Fruit fly (Drosophila melanogaster) whole organism, embryonic: ENCODE results near the gene mst.

Experiments used
- Ada2b ChIP-seq: fragments of 200-800 bp; sonication (Bioruptor generic); IDR thresholded peaks from 2 replicates; pipeline ENCODE4 v1.3.6; 2022; ENCODE audit warnings: missing biosample characterization, missing genetic modification characterization
- Adf1 ChIP-seq: fragments of 200-800 bp; sonication (Bioruptor generic); IDR thresholded peaks from 2 replicates; pipeline ENCODE4 v1.3.6; 2022; ENCODE audit warnings: missing biosample characterization, missing genetic modification characterization
- Atf6 ChIP-seq: fragments of 200-800 bp; sonication (Bioruptor generic); IDR thresholded peaks from 2 replicates; pipeline ENCODE4 v1.3.6; 2022; ENCODE audit warnings: missing biosample characterization, missing genetic modification characterization
- BEAF-32 ChIP-seq: fragments of 200-800 bp; sonication (Bioruptor generic); optimal IDR thresholded peaks from 3 replicates; lab custom pipeline; 2017; ENCODE audit warnings: missing biosample characterization, missing genetic modification characterization, mild to moderate bottlenecking, moderate library complexity, missing genetic modification reagents
- Bgb ChIP-seq: fragments of 200-800 bp; sonication (Bioruptor generic); IDR thresholded peaks from 2 replicates; pipeline ENCODE4 v1.3.6; 2022; ENCODE audit warnings: missing biosample characterization, missing genetic modification characterization; ENCODE audit not compliant: partially characterized antibody
- CG12219 ChIP-seq: fragments of 200-800 bp; sonication (Bioruptor generic); optimal IDR thresholded peaks from 3 replicates; lab custom pipeline; 2018; ENCODE audit warnings: missing biosample characterization, mild to moderate bottlenecking, missing genetic modification characterization
- CG13424 ChIP-seq: fragments of 200-800 bp; sonication (Bioruptor generic); optimal IDR thresholded peaks from 2 replicates; lab custom pipeline; 2019; ENCODE audit warnings: missing biosample characterization, mild to moderate bottlenecking, missing genetic modification characterization, moderate library complexity
- CG13775 ChIP-seq: fragments of 200-800 bp; sonication (Bioruptor generic); optimal IDR thresholded peaks from 3 replicates; lab custom pipeline; 2017; ENCODE audit warnings: missing biosample characterization, mild to moderate bottlenecking, missing genetic modification characterization
- CG16813 ChIP-seq: fragments of 200-800 bp; sonication (Bioruptor generic); IDR thresholded peaks from 3 replicates; pipeline ENCODE4 v1.3.6; 2022; ENCODE audit warnings: missing biosample characterization, missing genetic modification characterization; ENCODE audit not compliant: partially characterized antibody
- CG17359 ChIP-seq: fragments of 200-800 bp; sonication (Bioruptor generic); optimal IDR thresholded peaks from 3 replicates; lab custom pipeline; 2018; ENCODE audit warnings: missing biosample characterization, mild to moderate bottlenecking, missing genetic modification characterization, moderate library complexity
- CG2712 ChIP-seq: fragments of 200-800 bp; optimal IDR thresholded peaks from 3 replicates; lab custom pipeline; 2019; ENCODE audit warnings: missing biosample characterization, mild to moderate bottlenecking, missing genetic modification characterization, moderate library complexity
- CG3065 ChIP-seq: fragments of 200-800 bp; sonication (Bioruptor generic); optimal IDR thresholded peaks from 2 replicates; lab custom pipeline; 2016; ENCODE audit warnings: missing biosample characterization, missing genetic modification characterization
- CG3163 ChIP-seq: fragments of 200-800 bp; sonication (Bioruptor generic); optimal IDR thresholded peaks from 3 replicates; lab custom pipeline; 2016; ENCODE audit warnings: missing biosample characterization, missing genetic modification characterization
- CG4328 ChIP-seq: fragments of 200-800 bp; sonication (Bioruptor generic); optimal IDR thresholded peaks from 3 replicates; lab custom pipeline; 2017; ENCODE audit warnings: missing biosample characterization, missing genetic modification reagents, missing genetic modification characterization
- CG4707 ChIP-seq: fragments of 200-800 bp; sonication (Bioruptor generic); optimal IDR thresholded peaks from 2 replicates; lab custom pipeline; 2018; ENCODE audit warnings: missing biosample characterization, mild to moderate bottlenecking, missing genetic modification characterization, moderate library complexity
- CG4854 ChIP-seq: fragments of 200-800 bp; sonication (Bioruptor generic); optimal IDR thresholded peaks from 2 replicates; lab custom pipeline; 2016; ENCODE audit warnings: missing biosample characterization, missing genetic modification characterization, inconsistent platforms
- CG7372 ChIP-seq: fragments of 200-800 bp; sonication (Bioruptor generic); IDR thresholded peaks from 2 replicates; pipeline ENCODE4 v1.3.6; 2022; ENCODE audit warnings: missing biosample characterization, missing genetic modification characterization
- CG9609 ChIP-seq: fragments of 200-800 bp; sonication (Bioruptor generic); optimal IDR thresholded peaks from 3 replicates; lab custom pipeline; 2016; ENCODE audit warnings: missing biosample characterization, missing genetic modification characterization
- CHES-1-like ChIP-seq: fragments of 200-800 bp; sonication (Bioruptor generic); optimal IDR thresholded peaks from 2 replicates; lab custom pipeline; 2016; ENCODE audit warnings: missing biosample characterization, missing genetic modification characterization
- D19A ChIP-seq: fragments of 200-800 bp; optimal IDR thresholded peaks from 3 replicates; lab custom pipeline; 2019; ENCODE audit warnings: missing biosample characterization, mild to moderate bottlenecking, missing genetic modification characterization, moderate library complexity
- D19B ChIP-seq: fragments of 200-800 bp; sonication (Bioruptor generic); optimal IDR thresholded peaks from 2 replicates; lab custom pipeline; 2017; ENCODE audit warnings: missing biosample characterization, mild to moderate bottlenecking, missing genetic modification characterization
- Dbx ChIP-seq: fragments of 200-800 bp; sonication (Bioruptor generic); IDR thresholded peaks from 3 replicates; pipeline ENCODE4 v1.3.6; 2022; ENCODE audit warnings: missing biosample characterization, missing genetic modification characterization
- Dref ChIP-seq: fragments of 200-800 bp; sonication (Bioruptor generic); IDR thresholded peaks from 2 replicates; pipeline ENCODE4 v1.3.6; 2022; ENCODE audit warnings: missing biosample characterization, missing genetic modification characterization
- Drgx ChIP-seq: fragments of 200-800 bp; sonication (Bioruptor generic); IDR thresholded peaks from 2 replicates; pipeline ENCODE4 v1.3.6; 2022; ENCODE audit warnings: missing biosample characterization, missing genetic modification characterization
- Elba2 ChIP-seq: fragments of 200-800 bp; sonication (Bioruptor generic); optimal IDR thresholded peaks from 3 replicates; lab custom pipeline; 2016; ENCODE audit warnings: missing biosample characterization, missing genetic modification characterization
- HmgZ ChIP-seq: fragments of 200-800 bp; sonication (Bioruptor generic); optimal IDR thresholded peaks from 2 replicates; lab custom pipeline; 2018; ENCODE audit warnings: missing biosample characterization, mild to moderate bottlenecking, missing genetic modification characterization
- Hr39 ChIP-seq: fragments of >200 bp; optimal IDR thresholded peaks from 2 replicates; lab custom pipeline; 2017
- Hr51 ChIP-seq, 2 experiments: fragments of 200-800 bp; sonication (Bioruptor generic); optimal IDR thresholded peaks; 2 replicates in 1 of 2; 3 replicates in 1 of 2; lab custom pipeline; 2016 to 2018; ENCODE audit warnings: missing biosample characterization in 2 of 2, missing genetic modification characterization in 2 of 2, mild to moderate bottlenecking in 1 of 2, moderate library complexity in 1 of 2
- MBD-R2 ChIP-seq: fragments of 200-800 bp; sonication (Bioruptor generic); IDR thresholded peaks from 2 replicates; pipeline ENCODE4 v1.3.6; 2022; ENCODE audit warnings: missing biosample characterization, missing genetic modification characterization
- Max ChIP-seq: fragments of 200-800 bp; sonication (Bioruptor generic); optimal IDR thresholded peaks from 2 replicates; lab custom pipeline; 2016; ENCODE audit warnings: missing biosample characterization, mild to moderate bottlenecking, missing genetic modification characterization
- Mrtf ChIP-seq: fragments of 200-800 bp; sonication (Bioruptor generic); IDR thresholded peaks from 3 replicates; pipeline ENCODE4 v1.3.6; 2022; ENCODE audit warnings: missing biosample characterization, missing genetic modification characterization
- Ptx1 ChIP-seq: fragments of 200-800 bp; sonication (Bioruptor generic); IDR thresholded peaks from 2 replicates; pipeline ENCODE4 v1.3.6; 2022; ENCODE audit warnings: missing biosample characterization, missing genetic modification characterization
- Six4 ChIP-seq: fragments of 200-800 bp; sonication (Bioruptor generic); optimal IDR thresholded peaks from 2 replicates; lab custom pipeline; 2016; ENCODE audit warnings: missing biosample characterization, missing genetic modification characterization
- Sox100B ChIP-seq: fragments of 200-800 bp; sonication (Bioruptor generic); optimal IDR thresholded peaks from 3 replicates; lab custom pipeline; 2018; ENCODE audit warnings: missing biosample characterization, mild to moderate bottlenecking, missing genetic modification characterization
- Ssrp ChIP-seq: fragments of 200-800 bp; sonication (Bioruptor generic); optimal IDR thresholded peaks from 2 replicates; lab custom pipeline; 2018; ENCODE audit warnings: missing biosample characterization, mild to moderate bottlenecking, missing genetic modification characterization, moderate library complexity
- YL-1 ChIP-seq: fragments of 200-800 bp; sonication (Bioruptor generic); optimal IDR thresholded peaks from 3 replicates; lab custom pipeline; 2017; ENCODE audit warnings: missing biosample characterization, mild to moderate bottlenecking, missing genetic modification characterization
- amos ChIP-seq: fragments of 200-800 bp; sonication (Bioruptor generic); IDR thresholded peaks from 2 replicates; pipeline ENCODE4 v1.3.6; 2022; ENCODE audit warnings: missing biosample characterization, missing genetic modification characterization; ENCODE audit not compliant: partially characterized antibody
- crc ChIP-seq: fragments of 200-800 bp; sonication (Bioruptor generic); optimal IDR thresholded peaks from 2 replicates; lab custom pipeline; 2016; ENCODE audit warnings: missing biosample characterization, missing genetic modification characterization
- fru ChIP-seq: fragments of >200 bp; optimal IDR thresholded peaks from 2 replicates; lab custom pipeline; 2017
- gfzf ChIP-seq: fragments of 200-800 bp; sonication (Bioruptor generic); optimal IDR thresholded peaks from 2 replicates; lab custom pipeline; 2016; ENCODE audit warnings: missing biosample characterization, mild to moderate bottlenecking, missing genetic modification characterization, moderate library complexity
- grau ChIP-seq: fragments of 200-800 bp; optimal IDR thresholded peaks from 3 replicates; lab custom pipeline; 2019; ENCODE audit warnings: missing biosample characterization, mild to moderate bottlenecking, missing genetic modification characterization, moderate library complexity
- inv ChIP-seq: fragments of 200-800 bp; sonication (Bioruptor generic); IDR thresholded peaks from 2 replicates; pipeline ENCODE4 v1.3.6; 2022; ENCODE audit warnings: missing biosample characterization, missing genetic modification characterization; ENCODE audit not compliant: partially characterized antibody
- ken ChIP-seq: fragments of 200-800 bp; sonication (Bioruptor generic); IDR thresholded peaks from 3 replicates; pipeline ENCODE4 v1.3.6; 2022; ENCODE audit warnings: missing biosample characterization, missing genetic modification characterization
- nom ChIP-seq: fragments of 200-800 bp; sonication (Bioruptor generic); optimal IDR thresholded peaks from 2 replicates; lab custom pipeline; 2017; ENCODE audit warnings: missing biosample characterization, missing genetic modification characterization, mild to moderate bottlenecking, moderate library complexity, missing genetic modification reagents
- pan ChIP-seq, 4 experiments: fragments of >200 bp in 3 of 4; fragments of 200-800 bp in 1 of 4; sonication (Bioruptor generic) in 1 of 4; optimal IDR thresholded peaks in 3 of 4; IDR thresholded peaks in 1 of 4; 2 replicates each; pipeline versions ENCODE4 v1.3.6 to Lab custom; 2017 to 2022; ENCODE audit warnings: missing biosample characterization in 2 of 4, missing genetic modification characterization in 2 of 4, mixed read lengths in 1 of 4
- pfk ChIP-seq: fragments of 200-800 bp; sonication (Bioruptor generic); optimal IDR thresholded peaks from 2 replicates; lab custom pipeline; 2018; ENCODE audit warnings: missing biosample characterization, mild to moderate bottlenecking, missing genetic modification characterization, moderate library complexity
- prd ChIP-seq, 3 experiments: fragments of >200 bp in 2 of 3; fragments of 200-800 bp in 1 of 3; sonication (Bioruptor generic) in 1 of 3; optimal IDR thresholded peaks in 2 of 3; IDR thresholded peaks in 1 of 3; 2 replicates in 2 of 3; 3 replicates in 1 of 3; pipeline versions ENCODE4 v1.3.6 to Lab custom; 2017 to 2022; ENCODE audit warnings: missing biosample characterization in 1 of 3, missing genetic modification characterization in 1 of 3
- pzg ChIP-seq: fragments of 200-800 bp; sonication (Bioruptor generic); optimal IDR thresholded peaks from 3 replicates; lab custom pipeline; 2018; ENCODE audit warnings: missing biosample characterization, mild to moderate bottlenecking, missing genetic modification characterization, moderate library complexity
- ranshi ChIP-seq: fragments of 200-800 bp; sonication (Bioruptor generic); IDR thresholded peaks from 2 replicates; pipeline ENCODE4 v1.3.6; 2022; ENCODE audit warnings: missing biosample characterization, missing genetic modification characterization
- sens ChIP-seq: fragments of 200-800 bp; sonication (Bioruptor generic); peaks from one replicate; lab custom pipeline; 2016; ENCODE audit warnings: missing biosample characterization, missing genetic modification characterization
- sob ChIP-seq: fragments of 200-800 bp; sonication (Bioruptor generic); IDR thresholded peaks from 2 replicates; pipeline ENCODE4 v1.3.6; 2022; ENCODE audit warnings: missing biosample characterization, missing genetic modification characterization

Gene mst

DNA sequence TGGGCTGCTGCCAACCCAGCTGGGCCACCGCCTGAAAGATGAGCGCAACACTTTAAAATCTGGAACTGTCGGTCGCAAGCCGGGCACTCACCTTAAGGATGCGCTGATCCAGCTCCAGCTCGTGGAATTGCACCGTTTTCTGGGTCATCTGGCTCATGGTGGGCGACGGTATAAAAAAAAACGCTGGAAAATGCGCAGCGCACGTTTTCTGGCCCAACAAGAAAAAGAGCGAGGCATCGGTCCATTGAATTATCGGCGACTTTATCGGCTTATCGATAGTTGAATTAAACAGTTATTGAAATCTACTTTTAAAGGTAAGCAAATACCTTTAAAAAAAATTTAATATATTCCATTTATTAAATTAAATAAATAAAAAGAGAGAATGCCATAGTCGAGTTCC is 1.1 kb upstream of the mst start, which contains the start of gene Ddx56 (continued):
- TF ChIP-seq YL-1 (GFP tag; lab: Kevin White, UChicago): peak; percentile 33
- peak; percentile 55 for TF ChIP-seq BEAF-32 (GFP tag; lab: Kevin White, UChicago)
- TF ChIP-seq CG13775 (GFP tag; lab: Kevin White, UChicago): no peak
- no peak for TF ChIP-seq Ssrp
- TF ChIP-seq Dbx: no peak
- TF ChIP-seq MBD-R2: peak; percentile 46; the same call in 1 of the 2 replicates
- TF ChIP-seq ranshi (GFP tag; lab: Robert Waterston, UW): no peak
- no peak for TF ChIP-seq CG4854 (GFP tag; lab: Kevin White, UChicago)
- TF ChIP-seq Dref (GFP tag; lab: Robert Waterston, UW): peak; percentile 69
- TF ChIP-seq sens (GFP tag; lab: Kevin White, UChicago): no peak
- no peak for TF ChIP-seq CG3163 (GFP tag; lab: Kevin White, UChicago)
- no peak for TF ChIP-seq D19B (GFP tag; lab: Kevin White, UChicago)
- TF ChIP-seq CG17359 (tag; lab: Kevin White, UChicago): no peak
- no peak for TF ChIP-seq prd (optimal IDR thresholded peaks at IDR 0.05; lab: Kevin White, UChicago)
- no peak for TF ChIP-seq prd (GFP tag; IDR thresholded peaks at IDR 0.05; lab: Robert Waterston, UW)
- no peak for TF ChIP-seq Ptx1 (GFP tag; lab: Robert Waterston, UW)
- peak; percentile 8 for TF ChIP-seq pzg (GFP tag; lab: Kevin White, UChicago)
- TF ChIP-seq CG16813 (GFP tag; lab: Robert Waterston, UW): peak; percentile 50; the same call in 2 of the 3 replicates
- peak; percentile 47; the same call in 1 of the 2 replicates for TF ChIP-seq Bgb (GFP tag; lab: Robert Waterston, UW)
- peak; percentile 15; the same call in 1 of the 2 replicates for TF ChIP-seq inv (GFP tag; lab: Robert Waterston, UW)
- TF ChIP-seq Ada2b (GFP tag; lab: Robert Waterston, UW): no peak
- no peak for TF ChIP-seq sob (GFP tag; lab: Robert Waterston, UW)
- TF ChIP-seq fru (lab: Kevin White, UChicago): no peak
- no peak for TF ChIP-seq gfzf
- TF ChIP-seq grau (tag; lab: Kevin White, UChicago): no peak
- TF ChIP-seq HmgZ (tag; lab: Kevin White, UChicago): no peak
- no peak for TF ChIP-seq Hr51 (GFP tag; optimal IDR thresholded peaks at IDR 0.05; lab: Kevin White, UChicago)
- no peak for TF ChIP-seq CG7372 (GFP tag; lab: Robert Waterston, UW)
- no peak for TF ChIP-seq CG2712 (tag; lab: Kevin White, UChicago)
- no peak for TF ChIP-seq CG4707 (GFP tag; lab: Kevin White, UChicago)
- no peak for TF ChIP-seq nom (GFP tag; lab: Kevin White, UChicago)
- no peak for TF ChIP-seq CHES-1-like (GFP tag; lab: Kevin White, UChicago)
- no peak for TF ChIP-seq Drgx
- TF ChIP-seq pfk: no peak
- TF ChIP-seq CG9609: no peak
- TF ChIP-seq D19A: no peak
- TF ChIP-seq pan (optimal IDR thresholded peaks at IDR 0.05; lab: Kevin White, UChicago): no peak
- no peak for TF ChIP-seq pan (GFP tag; optimal IDR thresholded peaks at IDR 0.05 in 1 of 2, IDR thresholded peaks at IDR 0.05 in 1 of 2)
- TF ChIP-seq crc (GFP tag; lab: Kevin White, UChicago): no peak
- peak; percentile 70 for TF ChIP-seq amos
- TF ChIP-seq CG3065 (GFP tag; lab: Kevin White, UChicago): no peak
- TF ChIP-seq Elba2 (GFP tag; lab: Kevin White, UChicago): no peak
- TF ChIP-seq CG4328: no peak
- TF ChIP-seq Adf1 (GFP tag; lab: Robert Waterston, UW): no peak
- TF ChIP-seq Max (GFP tag; lab: Kevin White, UChicago): no peak
- no peak for TF ChIP-seq Mrtf (GFP tag; lab: Robert Waterston, UW)
- TF ChIP-seq Atf6 (GFP tag; lab: Robert Waterston, UW): no peak
- TF ChIP-seq Hr39 (lab: Kevin White, UChicago): no peak
- TF ChIP-seq Six4 (GFP tag; lab: Kevin White, UChicago): no peak
- TF ChIP-seq ken (GFP tag; lab: Robert Waterston, UW): no peak
- TF ChIP-seq CG13424 (tag; lab: Kevin White, UChicago): no peak
- no peak for TF ChIP-seq Sox100B (GFP tag; lab: Kevin White, UChicago)
- no peak for TF ChIP-seq CG12219 (GFP tag; lab: Kevin White, UChicago)
